Worm (Caenorhabditis elegans) whole organism, L4/young adult: ENCODE results near the gene B0410.3.

Experiments
- W03F9.2 ChIP-seq: fragments of 150-350 bp; optimal IDR thresholded peaks from 2 replicates; lab custom pipeline; 2014; ENCODE audit warnings: missing biosample characterization, missing genetic modification characterization
- dao-5 ChIP-seq: sonication (generic microtip); optimal IDR thresholded peaks from 2 replicates; lab custom pipeline; 2016; ENCODE audit warnings: missing genotype, missing genetic modification characterization, moderate library complexity, missing compliant biosample characterization
- him-1 ChIP-seq: sonication (generic microtip); optimal IDR thresholded peaks from 2 replicates; lab custom pipeline; 2016; ENCODE audit warnings: missing genotype, missing genetic modification reagents, missing genetic modification characterization, missing compliant biosample characterization

The B0410.3 gene

ce11 chrX:2852388-2852908 lies 38.8 kb downstream of the B0410.3 start, which contains the start of gene kin-29:
TSS of gene kin-29 (minus strand) at chrX:2852438.
- peak; percentile 47 for TF ChIP-seq dao-5 (tag; lab: Kevin White, UChicago)
- TF ChIP-seq him-1 (tag; lab: Kevin White, UChicago): peak; percentile 79
- peak; percentile 51 for TF ChIP-seq W03F9.2 (tag; lab: Kevin White, UChicago)

- no peak for TF ChIP-seq W03F9.2 (tag; lab: Kevin White, UChicago)
- TF ChIP-seq dao-5 (tag; lab: Kevin White, UChicago): no peak
- no peak for TF ChIP-seq him-1 (tag; lab: Kevin White, UChicago)
Observed at ce11 chrX:2843508-2843907, 47.8 kb downstream of the B0410.3 start.

ce11 chrX:2841754-2842153 lies 49.5 kb downstream of the B0410.3 start:
- TF ChIP-seq dao-5 (tag; lab: Kevin White, UChicago) (no peak), W03F9.2 (tag; lab: Kevin White, UChicago) (no peak), him-1 (tag; lab: Kevin White, UChicago) (no peak)
